Fruit fly (Drosophila melanogaster): Measurements from ENCODE around the gene CG17207.

The CG17207 gene

dm6 chr3R:12411449-12411848, 27.5 kb downstream of the CG17207 start:
- TF ChIP-seq CG17801 (GFP tag; optimal IDR thresholded peaks at IDR 0.05; ENCODE audit: partially characterized antibody) = no peak

DNA sequence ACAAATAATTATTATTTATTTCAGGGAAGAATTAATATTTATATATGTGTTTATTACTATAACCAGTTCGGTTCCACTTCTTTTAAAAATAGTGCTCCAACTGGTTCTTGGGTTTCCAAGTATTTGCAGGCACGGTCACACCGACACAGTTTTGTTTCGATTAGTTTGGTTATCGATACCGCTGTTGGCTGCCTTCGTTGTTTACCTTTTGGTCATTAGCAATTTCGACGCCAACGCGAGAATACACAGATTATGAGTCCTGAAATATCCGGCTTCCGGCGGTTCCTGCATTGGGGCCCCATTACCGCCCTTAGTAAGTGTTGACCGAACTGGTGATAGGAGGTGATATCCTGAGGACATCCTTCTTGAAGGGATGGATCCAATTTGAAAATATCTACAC, 30.8 kb downstream of the CG17207 start, which contains the start of gene CG5196:
TSS of gene CG5196 (plus strand) at position 157 of the 400 bp plus-strand sequence.
- TF ChIP-seq CG17801 (GFP tag; optimal IDR thresholded peaks at IDR 0.05; ENCODE audit: partially characterized antibody) = peak; percentile 25

DNA sequence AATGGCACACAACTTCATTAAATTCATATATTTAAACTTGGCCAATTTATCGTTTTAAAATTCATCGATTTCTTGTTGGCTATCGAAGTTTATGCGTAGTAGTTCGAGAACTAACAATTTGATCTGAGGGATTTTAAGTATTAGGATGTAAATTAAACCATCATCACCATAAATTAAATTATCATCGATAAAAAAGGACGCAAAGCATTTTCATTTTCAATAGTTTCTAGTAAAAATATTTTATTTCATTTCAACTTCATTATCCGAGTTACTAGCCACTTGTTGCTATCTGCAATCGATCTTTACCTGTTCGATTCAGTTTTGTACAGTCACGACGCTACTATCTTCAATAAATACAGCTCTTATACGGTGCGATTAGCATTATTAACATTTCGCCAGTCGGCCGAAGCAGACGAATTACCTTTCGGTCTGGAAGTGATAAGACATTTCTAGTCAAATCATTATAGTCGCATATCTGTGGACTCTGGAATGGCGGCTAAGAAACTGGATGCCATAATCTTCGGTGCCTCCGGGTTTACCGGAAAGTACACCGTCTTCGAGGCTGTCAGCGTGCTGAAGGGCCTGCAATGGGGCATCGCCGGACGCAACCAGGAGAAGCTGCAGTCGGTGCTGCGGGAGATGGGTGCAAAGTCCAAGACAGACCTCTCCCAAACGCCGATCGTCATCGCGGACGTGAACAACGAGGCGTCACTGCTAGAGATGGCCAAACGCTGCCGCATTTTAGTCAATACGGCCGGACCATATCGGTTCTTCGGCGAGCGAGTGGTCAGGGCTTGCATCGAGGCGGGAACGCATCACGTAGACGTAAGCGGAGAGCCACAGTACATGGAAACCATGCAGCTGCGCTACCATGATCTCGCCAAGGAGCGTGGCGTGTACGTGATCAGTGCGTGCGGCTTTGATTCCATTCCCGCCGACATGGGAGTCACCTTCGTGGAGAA, 32.4 kb downstream of the CG17207 start, which contains the start of gene CG5167:
TSS of gene CG5167 (plus strand) at position 298 of the 962 bp plus-strand sequence.
- TF ChIP-seq CG17801 (GFP tag; optimal IDR thresholded peaks at IDR 0.05; ENCODE audit: partially characterized antibody) = peak; percentile 75

DNA sequence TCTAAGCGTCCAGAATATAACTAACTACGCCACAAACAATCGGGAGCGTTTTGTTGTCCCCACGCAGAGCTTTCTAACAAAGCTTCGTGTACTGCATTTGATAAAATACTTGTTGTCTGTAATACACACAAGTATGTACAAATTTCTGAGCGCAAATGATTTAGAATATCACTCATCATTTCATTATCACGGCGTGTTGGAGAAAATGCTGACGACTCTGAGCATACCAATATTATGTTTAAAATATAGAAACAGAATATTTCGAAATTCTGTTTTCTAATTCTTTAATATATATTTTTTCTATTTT, 33.1 kb downstream of the CG17207 start, which contains the start of gene Cyp9f2:
TSS of gene Cyp9f2 (minus strand) at position 101 of the 307 bp plus-strand sequence.
- no peak for TF ChIP-seq CG17801 (GFP tag; optimal IDR thresholded peaks at IDR 0.05; ENCODE audit: partially characterized antibody)

DNA sequence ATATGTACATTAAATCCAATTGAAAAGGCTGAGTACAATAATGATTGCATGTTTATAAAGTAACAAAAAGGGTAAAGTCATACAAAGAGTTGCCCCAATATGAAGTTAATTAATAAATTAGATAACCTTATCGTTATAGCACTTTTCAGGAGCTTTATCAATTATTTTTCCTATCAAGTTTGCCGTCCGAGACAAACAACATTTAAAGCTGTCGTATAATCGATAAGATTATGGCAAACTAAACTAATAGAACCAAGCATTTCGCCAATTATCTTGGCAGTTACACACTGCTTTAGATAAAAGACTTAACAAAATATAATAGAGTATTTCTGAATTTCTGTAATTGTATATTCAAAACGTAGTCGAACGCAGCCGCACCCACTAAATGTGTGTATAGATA, 33.8 kb downstream of the CG17207 start:
- no peak for TF ChIP-seq CG17801 (GFP tag; optimal IDR thresholded peaks at IDR 0.05; ENCODE audit: partially characterized antibody)

DNA sequence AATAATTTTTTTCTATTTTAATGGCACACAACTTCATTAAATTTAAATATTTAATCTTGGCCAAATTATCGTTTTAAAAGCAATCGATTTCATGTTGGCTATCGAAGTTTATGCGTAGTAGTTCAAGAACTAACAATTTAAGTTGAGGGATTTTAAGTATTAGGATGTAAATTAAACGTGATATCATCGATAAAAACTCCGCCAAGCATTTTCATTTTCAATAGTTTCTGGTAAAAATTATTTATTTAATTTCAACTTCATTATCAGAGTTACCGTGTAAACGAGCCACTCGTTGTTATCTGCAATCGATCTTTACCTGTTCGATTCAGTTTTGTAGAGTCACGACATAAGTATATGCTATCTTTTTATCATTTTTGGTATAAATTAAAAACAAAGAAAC, 36.0 kb downstream of the CG17207 start:
- TF ChIP-seq CG17801 (GFP tag; optimal IDR thresholded peaks at IDR 0.05; ENCODE audit: partially characterized antibody) = peak; percentile 100

DNA sequence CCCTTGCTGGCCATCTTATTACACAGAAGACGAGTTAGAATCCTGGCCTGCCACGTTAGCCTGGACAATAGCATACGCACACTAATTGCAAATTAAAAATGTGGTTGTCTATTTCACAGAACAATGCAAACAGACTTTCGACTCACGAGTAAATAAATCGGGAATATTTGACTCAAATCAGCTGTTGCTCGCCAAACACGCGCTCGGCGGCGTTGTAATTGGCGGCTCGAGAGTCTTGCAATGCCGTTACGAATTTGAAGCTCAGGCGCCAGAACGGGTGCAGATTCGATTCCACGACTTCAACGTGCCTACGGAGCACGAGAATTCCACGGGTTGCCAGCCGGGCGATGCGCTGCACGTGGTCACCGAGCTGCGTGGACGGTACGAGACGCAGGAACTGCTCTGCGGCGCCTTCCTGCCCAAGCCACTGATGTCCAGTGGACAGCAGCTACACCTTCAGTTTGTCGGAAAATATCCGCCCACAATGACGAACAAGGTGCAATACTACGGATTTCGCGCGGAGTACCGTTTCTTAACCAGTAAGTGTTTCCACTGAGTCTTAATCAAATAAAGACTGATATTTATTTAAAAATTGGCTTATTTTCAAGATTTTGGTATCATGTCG, 37.2 kb downstream of the CG17207 start, which contains the start of gene DNAlig3:
TSS of gene DNAlig3 (minus strand) at position 168 of the 625 bp plus-strand sequence.
- peak; percentile 67 for TF ChIP-seq CG17801 (GFP tag; optimal IDR thresholded peaks at IDR 0.05; ENCODE audit: partially characterized antibody)

DNA sequence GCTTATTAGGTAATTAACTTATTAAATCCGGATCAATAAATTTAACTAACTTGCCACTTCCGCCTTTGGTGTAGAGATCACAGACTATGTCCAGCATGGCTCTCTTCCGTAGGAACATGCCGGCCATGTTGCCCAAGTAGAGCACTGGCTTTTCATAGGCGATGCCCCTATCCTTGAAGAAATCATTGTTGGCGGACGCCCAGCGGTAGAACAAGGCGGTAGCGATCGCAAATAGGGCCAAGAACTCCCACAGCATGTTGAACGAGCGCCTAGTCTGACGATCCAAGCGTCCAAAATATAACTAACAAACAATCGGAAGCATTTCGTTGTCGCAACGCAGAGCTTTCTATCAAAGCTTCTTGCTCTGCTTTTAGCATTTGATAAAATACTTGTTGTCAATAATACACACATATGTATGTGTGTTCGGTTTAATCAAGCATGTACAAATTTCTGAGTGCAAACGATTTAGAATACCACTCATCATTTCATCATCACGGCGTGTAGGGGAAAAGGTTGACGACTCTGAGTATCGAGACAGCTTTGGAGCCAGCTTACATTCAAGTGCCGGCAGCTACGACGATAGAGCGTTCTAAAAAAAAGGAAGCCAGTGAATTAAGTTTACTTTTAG, 40.2 kb downstream of the CG17207 start, which contains the start of gene Cyp9f3:
TSS of gene Cyp9f3 (minus strand) at position 310 of the 628 bp plus-strand sequence.
- no peak for TF ChIP-seq CG17801 (GFP tag; optimal IDR thresholded peaks at IDR 0.05; ENCODE audit: partially characterized antibody)

DNA sequence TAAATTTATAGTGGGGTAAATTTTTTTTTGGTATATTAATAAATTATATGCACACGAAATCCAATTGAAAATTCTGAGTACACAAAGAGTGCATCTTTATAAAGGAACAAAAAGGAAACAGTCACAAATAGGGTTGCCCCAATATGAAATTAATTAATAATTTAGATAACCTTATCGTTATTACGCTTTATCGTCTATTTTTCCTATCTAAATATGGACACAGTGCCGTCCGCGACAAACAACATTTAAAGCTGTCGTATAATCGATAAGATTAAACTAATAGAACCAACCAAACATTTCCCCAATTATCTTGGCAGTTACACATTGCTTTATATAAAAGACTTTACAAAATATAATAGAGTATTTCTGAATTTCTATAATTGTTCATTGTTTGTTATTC, 40.9 kb downstream of the CG17207 start:
- TF ChIP-seq CG17801 (GFP tag; optimal IDR thresholded peaks at IDR 0.05; ENCODE audit: partially characterized antibody) = peak; percentile 19

- no peak for TF ChIP-seq CG17801 (GFP tag; optimal IDR thresholded peaks at IDR 0.05; ENCODE audit: partially characterized antibody)
Observed at dm6 chr3R:12395880-12396279, 43.1 kb downstream of the CG17207 start, which contains the start of the genes CG10096 and CG10097. Gene CG10096, minus strand, starts transcription at chr3R:12395980. Gene CG10097, minus strand, starts transcription at chr3R:12395980.

All from ovary, adult (tissue).